Fruit fly (Drosophila melanogaster) whole organism, embryonic: ENCODE data around the gene trx.

Source experiments
- Asciz ChIP-seq: fragments of 200-800 bp; sonication (Bioruptor generic); optimal IDR thresholded peaks from 2 replicates; lab custom pipeline; 2017; ENCODE audit warnings: missing biosample characterization, mild to moderate bottlenecking, missing genetic modification characterization, missing genetic modification reagents
- C15 ChIP-seq: fragments of 200-800 bp; sonication (Bioruptor generic); IDR thresholded peaks from 3 replicates; pipeline ENCODE4 v1.3.6; 2022; ENCODE audit warnings: missing biosample characterization, missing genetic modification characterization
- CG10267 ChIP-seq: fragments of 200-800 bp; sonication (Bioruptor generic); optimal IDR thresholded peaks from 2 replicates; lab custom pipeline; 2018; ENCODE audit warnings: missing biosample characterization, mild to moderate bottlenecking, missing genetic modification characterization, moderate library complexity
- CG11456 ChIP-seq: fragments of 200-800 bp; sonication (Bioruptor generic); IDR thresholded peaks from 3 replicates; pipeline ENCODE4 v1.3.6; 2022; ENCODE audit warnings: missing biosample characterization, missing genetic modification characterization
- CG16815 ChIP-seq: fragments of 200-800 bp; sonication (Bioruptor generic); optimal IDR thresholded peaks from 3 replicates; lab custom pipeline; 2017; ENCODE audit warnings: missing biosample characterization, mild to moderate bottlenecking, missing genetic modification characterization
- CG2202 ChIP-seq: fragments of 200-800 bp; sonication (Bioruptor generic); optimal IDR thresholded peaks from 2 replicates; lab custom pipeline; 2018; ENCODE audit warnings: missing biosample characterization, mild to moderate bottlenecking, missing genetic modification characterization
- CG30020 ChIP-seq: fragments of 200-800 bp; optimal IDR thresholded peaks from 2 replicates; lab custom pipeline; 2019; ENCODE audit warnings: missing biosample characterization, mild to moderate bottlenecking, missing genetic modification characterization, moderate library complexity
- CG3065 ChIP-seq: fragments of 200-800 bp; sonication (Bioruptor generic); optimal IDR thresholded peaks from 2 replicates; lab custom pipeline; 2016; ENCODE audit warnings: missing biosample characterization, missing genetic modification characterization
- CG33557 ChIP-seq: fragments of 200-800 bp; sonication (Bioruptor generic); optimal IDR thresholded peaks from 2 replicates; lab custom pipeline; 2019; ENCODE audit warnings: missing biosample characterization, mild to moderate bottlenecking, missing genetic modification characterization, moderate library complexity
- CG3726 ChIP-seq: fragments of 200-800 bp; sonication (Bioruptor generic); IDR thresholded peaks from 3 replicates; pipeline ENCODE4, ENCODE4 v1.3.6; 2022; ENCODE audit warnings: missing biosample characterization, missing genetic modification characterization
- CG4820 ChIP-seq: fragments of 200-800 bp; sonication (Bioruptor generic); optimal IDR thresholded peaks from 3 replicates; lab custom pipeline; 2016; ENCODE audit warnings: missing biosample characterization, missing genetic modification characterization
- CG6765 ChIP-seq: fragments of 200-800 bp; sonication (Bioruptor generic); optimal IDR thresholded peaks from 3 replicates; lab custom pipeline; 2017; ENCODE audit warnings: missing biosample characterization, mild to moderate bottlenecking, missing genetic modification characterization
- CG7271 ChIP-seq: fragments of 200-800 bp; sonication (Bioruptor generic); optimal IDR thresholded peaks from 2 replicates; lab custom pipeline; 2018; ENCODE audit warnings: missing biosample characterization, mild to moderate bottlenecking, missing genetic modification characterization, moderate library complexity
- CG7987 ChIP-seq: fragments of 200-800 bp; sonication (Bioruptor generic); optimal IDR thresholded peaks from 2 replicates; lab custom pipeline; 2018; ENCODE audit warnings: missing biosample characterization, mild to moderate bottlenecking, missing genetic modification characterization, moderate library complexity
- CG9727 ChIP-seq: fragments of 200-800 bp; sonication (Bioruptor generic); optimal IDR thresholded peaks from 3 replicates; lab custom pipeline; 2017; ENCODE audit warnings: missing biosample characterization, mild to moderate bottlenecking, missing genetic modification characterization
- CG9932 ChIP-seq: fragments of 200-800 bp; sonication (Bioruptor generic); IDR thresholded peaks from 2 replicates; pipeline ENCODE4 v1.3.6; 2022; ENCODE audit warnings: missing biosample characterization, missing genetic modification characterization
- Chrac-16 ChIP-seq: fragments of 200-800 bp; sonication (Bioruptor generic); optimal IDR thresholded peaks from 3 replicates; lab custom pipeline; 2016; ENCODE audit warnings: missing biosample characterization, missing genetic modification characterization
- Dll ChIP-seq: fragments of 200-800 bp; sonication (Bioruptor generic); IDR thresholded peaks from 4 replicates; pipeline ENCODE4 v1.3.6; 2022; ENCODE audit warnings: missing biosample characterization, missing genetic modification characterization; ENCODE audit not compliant: partially characterized antibody
- Doc3 ChIP-seq: fragments of 200-800 bp; sonication (Bioruptor generic); IDR thresholded peaks from 3 replicates; pipeline ENCODE4 v1.3.6; 2022; ENCODE audit warnings: missing biosample characterization, missing genetic modification characterization; ENCODE audit not compliant: partially characterized antibody
- Eip74EF ChIP-seq, 2 experiments: fragments of 200-800 bp in 1 of 2; fragments of >200 bp in 1 of 2; sonication (Bioruptor generic) in 1 of 2; optimal IDR thresholded peaks; 2 replicates each; lab custom pipeline; 2017 to 2019; ENCODE audit warnings: missing biosample characterization in 2 of 2, missing genetic modification characterization in 2 of 2, mild to moderate bottlenecking in 1 of 2, moderate library complexity in 1 of 2
- Ets65A ChIP-seq: fragments of 200-800 bp; sonication (Bioruptor generic); peaks from one replicate; lab custom pipeline; 2016; ENCODE audit warnings: missing biosample characterization, missing genetic modification characterization
- GATAe ChIP-seq: fragments of 200-800 bp; sonication (Bioruptor generic); conservative IDR thresholded peaks from 2 replicates; pipeline ENCODE4 v1.3.6; 2022; ENCODE audit warnings: missing biosample characterization, missing genetic modification characterization
- Jarid2 ChIP-seq: fragments of 200-800 bp; sonication (Bioruptor generic); optimal IDR thresholded peaks from 3 replicates; lab custom pipeline; 2017; ENCODE audit warnings: mild to moderate bottlenecking, missing biosample characterization, missing genetic modification reagents, missing genetic modification characterization
- Med ChIP-seq: fragments of 200-800 bp; sonication (Bioruptor generic); peaks from one replicate; lab custom pipeline; 2016; ENCODE audit warnings: missing biosample characterization, missing genetic modification characterization, mild to moderate bottlenecking, inconsistent platforms, moderate library complexity
- Mes4 ChIP-seq: fragments of 200-800 bp; sonication (Bioruptor generic); optimal IDR thresholded peaks from 2 replicates; lab custom pipeline; 2016; ENCODE audit warnings: missing biosample characterization, missing genetic modification characterization
- Optix ChIP-seq: fragments of 200-800 bp; sonication (Bioruptor generic); IDR thresholded peaks from 3 replicates; pipeline ENCODE4 v1.3.6; 2022; ENCODE audit warnings: missing biosample characterization, missing genetic modification characterization
- Sin3A ChIP-seq: fragments of >200 bp; optimal IDR thresholded peaks from 2 replicates; lab custom pipeline; 2018
- Sox102F ChIP-seq: fragments of 200-800 bp; sonication (Bioruptor generic); optimal IDR thresholded peaks from 2 replicates; lab custom pipeline; 2018; ENCODE audit warnings: missing biosample characterization, mild to moderate bottlenecking, missing genetic modification characterization, moderate library complexity
- ac ChIP-seq: fragments of 200-800 bp; sonication (Bioruptor generic); optimal IDR thresholded peaks from 3 replicates; lab custom pipeline; 2017; ENCODE audit warnings: missing biosample characterization, mild to moderate bottlenecking, missing genetic modification characterization
- aop ChIP-seq: fragments of 200-800 bp; sonication (Bioruptor generic); IDR thresholded peaks from 2 replicates; pipeline ENCODE4 v1.3.6; 2022; ENCODE audit warnings: missing biosample characterization, missing genetic modification characterization
- ash1 ChIP-seq: fragments of 200-800 bp; sonication (Bioruptor generic); optimal IDR thresholded peaks from 2 replicates; lab custom pipeline; 2018; ENCODE audit warnings: missing biosample characterization, mild to moderate bottlenecking, missing genetic modification characterization
- bbx ChIP-seq: fragments of 200-800 bp; sonication (Bioruptor generic); IDR thresholded peaks from 2 replicates; pipeline ENCODE4 v1.3.6; 2022; ENCODE audit warnings: missing biosample characterization, missing genetic modification characterization; ENCODE audit not compliant: partially characterized antibody
- bigmax ChIP-seq: fragments of 200-800 bp; sonication (Bioruptor generic); optimal IDR thresholded peaks from 2 replicates; lab custom pipeline; 2018; ENCODE audit warnings: missing biosample characterization, mild to moderate bottlenecking, missing genetic modification characterization
- btn ChIP-seq: fragments of 200-800 bp; sonication (Bioruptor generic); optimal IDR thresholded peaks from 2 replicates; lab custom pipeline; 2016; ENCODE audit warnings: missing biosample characterization, missing genetic modification characterization
- cad ChIP-seq: fragments of >200 bp; optimal IDR thresholded peaks from 2 replicates; lab custom pipeline; 2017; ENCODE audit warnings: missing biosample characterization, missing genetic modification characterization
- crc ChIP-seq: fragments of 200-800 bp; sonication (Bioruptor generic); optimal IDR thresholded peaks from 2 replicates; lab custom pipeline; 2016; ENCODE audit warnings: missing biosample characterization, missing genetic modification characterization
- dan ChIP-seq: fragments of 200-800 bp; sonication (Bioruptor generic); IDR thresholded peaks from 2 replicates; pipeline ENCODE4 v1.3.6; 2022; ENCODE audit warnings: missing biosample characterization, missing genetic modification characterization
- hbn ChIP-seq: fragments of 200-800 bp; sonication (Bioruptor generic); IDR thresholded peaks from 2 replicates; pipeline ENCODE4 v1.3.6; 2022; ENCODE audit warnings: missing biosample characterization, missing genetic modification characterization; ENCODE audit not compliant: partially characterized antibody
- her ChIP-seq: fragments of 200-800 bp; sonication (Bioruptor generic); optimal IDR thresholded peaks from 2 replicates; lab custom pipeline; 2016; ENCODE audit warnings: missing biosample characterization, missing genetic modification characterization
- kay ChIP-seq: fragments of 200-800 bp; sonication (Bioruptor generic); optimal IDR thresholded peaks from 2 replicates; lab custom pipeline; 2016; ENCODE audit warnings: missing biosample characterization, missing genetic modification characterization
- lbe ChIP-seq: fragments of 200-800 bp; sonication (Bioruptor generic); optimal IDR thresholded peaks from 2 replicates; lab custom pipeline; 2016; ENCODE audit warnings: missing biosample characterization, mild to moderate bottlenecking, missing genetic modification characterization
- nau ChIP-seq: fragments of 200-800 bp; sonication (Bioruptor generic); optimal IDR thresholded peaks from 3 replicates; lab custom pipeline; 2017; ENCODE audit warnings: missing biosample characterization, mild to moderate bottlenecking, missing genetic modification characterization, missing genetic modification reagents
- nom ChIP-seq: fragments of 200-800 bp; sonication (Bioruptor generic); optimal IDR thresholded peaks from 2 replicates; lab custom pipeline; 2017; ENCODE audit warnings: missing biosample characterization, missing genetic modification characterization, mild to moderate bottlenecking, moderate library complexity, missing genetic modification reagents
- schlank ChIP-seq: fragments of 200-800 bp; sonication (Bioruptor generic); optimal IDR thresholded peaks from 2 replicates; lab custom pipeline; 2018; ENCODE audit warnings: missing biosample characterization, mild to moderate bottlenecking, missing genetic modification characterization
- sob ChIP-seq: fragments of 200-800 bp; sonication (Bioruptor generic); IDR thresholded peaks from 2 replicates; pipeline ENCODE4 v1.3.6; 2022; ENCODE audit warnings: missing biosample characterization, missing genetic modification characterization
- stwl ChIP-seq: fragments of 200-800 bp; sonication (Bioruptor generic); optimal IDR thresholded peaks from 3 replicates; lab custom pipeline; 2018; ENCODE audit warnings: missing biosample characterization, mild to moderate bottlenecking, missing genetic modification characterization, moderate library complexity
- tin ChIP-seq: fragments of 200-800 bp; sonication (Bioruptor generic); optimal IDR thresholded peaks from 3 replicates; lab custom pipeline; 2016; ENCODE audit warnings: missing biosample characterization, missing genetic modification characterization
- trem ChIP-seq: fragments of 200-800 bp; optimal IDR thresholded peaks from 3 replicates; lab custom pipeline; 2019; ENCODE audit warnings: missing biosample characterization, mild to moderate bottlenecking, missing genetic modification characterization, moderate library complexity
- unpg ChIP-seq: fragments of 200-800 bp; sonication (Bioruptor generic); optimal IDR thresholded peaks from 3 replicates; lab custom pipeline; 2018; ENCODE audit warnings: missing biosample characterization, mild to moderate bottlenecking, missing genetic modification characterization, moderate library complexity

trx gene

dm6 chr3R:14326250-14327112, 39.8 kb upstream of the trx start, which contains the start of the genes Afti and ATPsynE (continued):
- TF ChIP-seq Chrac-16 (GFP tag; lab: Kevin White, UChicago) (peak; percentile 69), trem (tag; lab: Kevin White, UChicago) (peak; percentile 74), CG30020 (tag; lab: Kevin White, UChicago) (no peak), CG3726 (GFP tag; lab: Robert Waterston, UW) (no peak), crc (peak; percentile 6), Dll (GFP tag; lab: Robert Waterston, UW) (peak; percentile 53; the same call in 3 of the 4 replicates), cad (GFP tag; lab: Kevin White, UChicago) (no peak), CG7271 (tag; lab: Kevin White, UChicago) (no peak), hbn (GFP tag; lab: Robert Waterston, UW) (peak; percentile 35), Jarid2 (no peak), lbe (GFP tag; lab: Kevin White, UChicago) (no peak), nom (GFP tag; lab: Kevin White, UChicago) (peak; percentile 1), btn (GFP tag; lab: Kevin White, UChicago) (no peak), bbx (GFP tag; lab: Robert Waterston, UW) (peak; percentile 66), CG10267 (tag; lab: Kevin White, UChicago) (peak; percentile 93), Doc3 (GFP tag; lab: Robert Waterston, UW) (peak; percentile 50; the same call in 2 of the 3 replicates), CG9727 (GFP tag; lab: Kevin White, UChicago) (peak; percentile 71), ac (peak; percentile 30), Eip74EF (GFP tag; optimal IDR thresholded peaks at IDR 0.05; lab: Kevin White, UChicago) (no peak), tin (GFP tag; lab: Kevin White, UChicago) (peak; percentile 77), C15 (GFP tag; lab: Robert Waterston, UW) (no peak), CG11456 (GFP tag; lab: Robert Waterston, UW) (peak; percentile 86), Ets65A (GFP tag; lab: Kevin White, UChicago) (peak; percentile 97), CG2202 (tag; lab: Kevin White, UChicago) (peak; percentile 9), schlank (tag; lab: Kevin White, UChicago) (no peak), CG9932 (GFP tag; lab: Robert Waterston, UW) (peak; percentile 89), CG33557 (no peak), unpg (GFP tag; lab: Kevin White, UChicago) (no peak), CG6765 (GFP tag; lab: Kevin White, UChicago) (no peak), Med (GFP tag; lab: Kevin White, UChicago) (peak; percentile 97), aop (GFP tag; lab: Robert Waterston, UW) (0 out of 2 replicates have a peak, but pooled peaks have one; percentile 25), Sin3A (lab: Kevin White, UChicago) (peak; percentile 53), sob (GFP tag; lab: Robert Waterston, UW) (peak; percentile 70), Sox102F (GFP tag; lab: Kevin White, UChicago) (no peak), CG4820 (GFP tag; lab: Kevin White, UChicago) (peak; percentile 48), nau (GFP tag; lab: Kevin White, UChicago) (no peak), stwl (tag; lab: Kevin White, UChicago) (peak; percentile 79), GATAe (GFP tag; lab: Robert Waterston, UW) (no peak), ash1 (GFP tag; lab: Kevin White, UChicago) (no peak), Mes4 (GFP tag; lab: Kevin White, UChicago) (peak; percentile 43), bigmax (GFP tag; lab: Kevin White, UChicago) (peak; percentile 98), dan (GFP tag; lab: Robert Waterston, UW) (no peak), CG7987 (peak; percentile 40), kay (GFP tag; lab: Kevin White, UChicago) (peak; percentile 25), Optix (GFP tag; lab: Robert Waterston, UW) (no peak), CG3065 (GFP tag; lab: Kevin White, UChicago) (peak; percentile 37), Asciz (GFP tag; lab: Kevin White, UChicago) (peak; percentile 51), CG16815 (GFP tag; lab: Kevin White, UChicago) (peak; percentile 60), her (GFP tag; lab: Kevin White, UChicago) (peak; percentile 22)
